Worm (Caenorhabditis elegans): ENCODE data around the gene K04F1.8.

The K04F1.8 gene

ce11 chrV:1662270-1662669 lies 4.7 kb upstream of the K04F1.8 start, which contains the start of gene irld-40:
Gene irld-40 (plus strand): TSS chrV:1662570.
- TF ChIP-seq dpff-1 (tag; optimal IDR thresholded peaks at IDR 0.05) (no peak), hsf-1 (GFP tag; IDR thresholded peaks at IDR 0.05) (0 out of 2 replicates have a peak, but pooled peaks have one; percentile 32)

ce11 chrV:1664921-1665320 lies 2.1 kb upstream of the K04F1.8 start, which contains the start of gene K04F1.9:
Gene K04F1.9 (plus strand): TSS chrV:1665221.
- TF ChIP-seq F57C9.4 (tag; optimal IDR thresholded peaks at IDR 0.05) (no peak), bed-2 (GFP tag; IDR thresholded peaks at IDR 0.05) (no peak), efl-1 (GFP tag; optimal IDR thresholded peaks at IDR 0.05) (no peak), egl-18 (GFP tag; IDR thresholded peaks at IDR 0.05) (no peak), ztf-26 (tag; optimal IDR thresholded peaks at IDR 0.05) (no peak), lin-54 (GFP tag; optimal IDR thresholded peaks at IDR 0.05) (no peak), bed-1 (GFP tag; IDR thresholded peaks at IDR 0.05) (no peak), B0035.1 (tag; optimal IDR thresholded peaks at IDR 0.05) (no peak), D2030.7 (GFP tag; IDR thresholded peaks at IDR 0.05) (no peak), mxl-1 (tag; optimal IDR thresholded peaks at IDR 0.05) (no peak), gei-17 (GFP tag; optimal IDR thresholded peaks at IDR 0.05) (no peak), mel-28 (tag; optimal IDR thresholded peaks at IDR 0.05; ENCODE audit: borderline replicate concordance) (no peak), let-607 (tag; optimal IDR thresholded peaks at IDR 0.05) (no peak), somi-1 (GFP tag; optimal IDR thresholded peaks at IDR 0.05) (no peak), let-526 (GFP tag; IDR thresholded peaks at IDR 0.05) (no peak), egl-44 (GFP tag; IDR thresholded peaks at IDR 0.05) (no peak), athp-1 (tag; optimal IDR thresholded peaks at IDR 0.05) (no peak), ama-1 (optimal IDR thresholded peaks at IDR 0.05) (no peak), ama-1 (GFP tag; optimal IDR thresholded peaks at IDR 0.05) (no peak), F55B11.4 (tag; optimal IDR thresholded peaks at IDR 0.05; ENCODE audit: borderline replicate concordance, insufficient read depth) (no peak), egrh-3 (GFP tag; IDR thresholded peaks at IDR 0.05) (no peak)

- TF ChIP-seq ceh-79 (tag; optimal IDR thresholded peaks at IDR 0.05): no peak
- no peak for TF ChIP-seq C06A6.2 (GFP tag; conservative IDR thresholded peaks at IDR 0.05)
- no peak for TF ChIP-seq egl-44 (GFP tag; IDR thresholded peaks at IDR 0.05)
- no peak for TF ChIP-seq nfya-2 (GFP tag; IDR thresholded peaks at IDR 0.05)
- TF ChIP-seq tlf-1 (GFP tag; optimal IDR thresholded peaks at IDR 0.05): no peak
- TF ChIP-seq let-607 (tag; optimal IDR thresholded peaks at IDR 0.05): no peak
- no peak for TF ChIP-seq let-526 (GFP tag; IDR thresholded peaks at IDR 0.05)
- TF ChIP-seq F37B4.10 (GFP tag; IDR thresholded peaks at IDR 0.05): no peak
- no peak for TF ChIP-seq sea-2 (GFP tag; IDR thresholded peaks at IDR 0.05)
- TF ChIP-seq madf-8 (GFP tag; conservative IDR thresholded peaks at IDR 0.05): no peak
- no peak for TF ChIP-seq sptf-2 (GFP tag; optimal IDR thresholded peaks at IDR 0.05)
Observed at ce11 chrV:1668216-1668615, 1.2 kb downstream of the K04F1.8 start, which contains the start of gene irld-42. Gene irld-42 (plus strand): TSS chrV:1668516.

- no peak for TF ChIP-seq T07F8.4 (tag; optimal IDR thresholded peaks at IDR 0.05)
- TF ChIP-seq him-1 (tag; optimal IDR thresholded peaks at IDR 0.05): no peak
- no peak for TF ChIP-seq lsy-27 (tag; optimal IDR thresholded peaks at IDR 0.05; ENCODE audit: borderline replicate concordance, insufficient read depth)
- no peak for TF ChIP-seq mel-28 (tag; optimal IDR thresholded peaks at IDR 0.05; ENCODE audit: borderline replicate concordance)
- no peak for TF ChIP-seq madf-3 (GFP tag; IDR thresholded peaks at IDR 0.05)
- TF ChIP-seq snpc-1.1 (tag; optimal IDR thresholded peaks at IDR 0.05; ENCODE audit: insufficient read depth): no peak
- no peak for TF ChIP-seq ceh-91 (GFP tag; IDR thresholded peaks at IDR 0.05)
- no peak for TF ChIP-seq cebp-1 (GFP tag; IDR thresholded peaks at IDR 0.05)
- TF ChIP-seq cebp-1 (tag; optimal IDR thresholded peaks at IDR 0.05): no peak
- TF ChIP-seq lir-1 (GFP tag; conservative IDR thresholded peaks at IDR 0.05): no peak
- TF ChIP-seq unc-130 (GFP tag; optimal IDR thresholded peaks at IDR 0.05): no peak
- TF ChIP-seq attf-3 (GFP tag; conservative IDR thresholded peaks at IDR 0.05): no peak
- no peak for TF ChIP-seq somi-1 (GFP tag; optimal IDR thresholded peaks at IDR 0.05)
- TF ChIP-seq C17E4.6 (GFP tag; IDR thresholded peaks at IDR 0.05): no peak
Observed at ce11 chrV:1678228-1678627, 11.2 kb downstream of the K04F1.8 start, which contains the start of gene srw-98. Gene srw-98 (minus strand): TSS chrV:1678328.
